Worm (Caenorhabditis elegans): Measurements from ENCODE around the gene C44H9.6.

DNA sequence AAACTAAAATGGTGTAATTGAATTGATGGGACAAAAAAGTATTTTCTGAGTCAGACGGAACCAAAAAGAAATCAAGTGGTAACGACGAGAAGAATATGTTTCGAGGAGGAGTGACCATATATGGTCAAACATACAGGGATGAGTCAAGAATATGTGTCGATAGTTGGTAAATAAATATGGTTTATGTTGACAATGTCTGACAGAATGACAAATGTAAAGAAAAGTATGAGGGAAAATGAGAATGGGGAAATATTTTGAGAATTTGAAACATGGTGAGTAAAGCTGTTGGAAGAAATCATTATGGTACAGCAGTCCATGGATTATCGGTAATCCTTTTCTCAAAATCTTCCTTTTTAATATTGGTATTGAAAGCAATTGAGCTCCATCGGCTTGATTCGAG, 22.9 kb upstream of the C44H9.6 start, which contains the start of gene nspg-1:
- no peak for TF ChIP-seq zag-1 (tag; optimal IDR thresholded peaks at IDR 0.05)
- TF ChIP-seq nhr-10 (tag; optimal IDR thresholded peaks at IDR 0.05): no peak
- no peak for TF ChIP-seq ztf-11 (tag; optimal IDR thresholded peaks at IDR 0.05)
- TF ChIP-seq nhr-237 (tag; optimal IDR thresholded peaks at IDR 0.05): no peak
- TF ChIP-seq elt-1 (tag; optimal IDR thresholded peaks at IDR 0.05): no peak
- no peak for TF ChIP-seq nhr-23 (tag; optimal IDR thresholded peaks at IDR 0.05)
- no peak for TF ChIP-seq nhr-25 (tag; optimal IDR thresholded peaks at IDR 0.05)
